Worm (Caenorhabditis elegans) whole organism, mixed stage, embryonic: ENCODE data around the gene chtb-2.

Experiments
- M03D4.4 ChIP-seq: sonication (generic microtip); optimal IDR thresholded peaks from 2 replicates; lab custom pipeline; 2017; ENCODE audit warnings: mild to moderate bottlenecking, missing genetic modification characterization, missing compliant biosample characterization
- bed-3 ChIP-seq: fragments of 200-800 bp; sonication (Bioruptor generic); optimal IDR thresholded peaks from 3 replicates; lab custom pipeline; 2018; ENCODE audit warnings: mild to moderate bottlenecking, missing genetic modification characterization, moderate library complexity, missing compliant biosample characterization
- ceh-39 ChIP-seq: fragments of 150-350 bp; optimal IDR thresholded peaks from 2 replicates; lab custom pipeline; 2014; ENCODE audit warnings: missing biosample characterization, missing genetic modification characterization
- ceh-43 ChIP-seq: fragments of 200-800 bp; sonication (Bioruptor generic); optimal IDR thresholded peaks from 2 replicates; lab custom pipeline; 2018; ENCODE audit warnings: mild to moderate bottlenecking, missing genetic modification characterization, moderate library complexity, missing compliant biosample characterization
- ceh-83 ChIP-seq: fragments of 200-800 bp; sonication (Bioruptor generic); optimal IDR thresholded peaks from 2 replicates; lab custom pipeline; 2018; ENCODE audit warnings: mild to moderate bottlenecking, missing genetic modification characterization, missing compliant biosample characterization
- ces-1 ChIP-seq: fragments of 150-350 bp; optimal IDR thresholded peaks from 2 replicates; lab custom pipeline; 2014; ENCODE audit warnings: missing biosample characterization, missing genetic modification reagents, missing genetic modification characterization
- drap-1 ChIP-seq: fragments of 200-800 bp; sonication (Bioruptor generic); optimal IDR thresholded peaks from 3 replicates; lab custom pipeline; 2018; ENCODE audit warnings: mild to moderate bottlenecking, missing genetic modification characterization, missing compliant biosample characterization
- elt-1 ChIP-seq: sonication (generic microtip); optimal IDR thresholded peaks from 2 replicates; lab custom pipeline; 2017; ENCODE audit warnings: missing genetic modification characterization, mild to moderate bottlenecking, missing compliant biosample characterization, antibody characterized with exemption, moderate library complexity, borderline replicate concordance; ENCODE audit not compliant: insufficient read depth
- elt-3 ChIP-seq: fragments of 150-350 bp; optimal IDR thresholded peaks from 2 replicates; lab custom pipeline; 2014; ENCODE audit warnings: missing biosample characterization, missing genetic modification characterization
- flh-1 ChIP-seq: fragments of 200-800 bp; sonication (Bioruptor generic); optimal IDR thresholded peaks from 2 replicates; lab custom pipeline; 2018; ENCODE audit warnings: mild to moderate bottlenecking, missing genetic modification characterization, moderate library complexity, missing compliant biosample characterization
- ham-2 ChIP-seq: fragments of 200-800 bp; sonication (Bioruptor generic); optimal IDR thresholded peaks from 2 replicates; lab custom pipeline; 2018; ENCODE audit warnings: mild to moderate bottlenecking, missing genetic modification characterization, missing compliant biosample characterization
- hlh-1 ChIP-seq: fragments of 150-350 bp; optimal IDR thresholded peaks from 2 replicates; lab custom pipeline; 2014; ENCODE audit warnings: missing biosample characterization, missing genetic modification reagents, missing genetic modification characterization
- lin-13 ChIP-seq: fragments of 150-350 bp; optimal IDR thresholded peaks from 2 replicates; lab custom pipeline; 2014; ENCODE audit warnings: missing biosample characterization, missing genetic modification characterization
- lin-32 ChIP-seq: fragments of 200-800 bp; sonication (Bioruptor generic); optimal IDR thresholded peaks from 2 replicates; lab custom pipeline; 2018; ENCODE audit warnings: mild to moderate bottlenecking, missing genetic modification characterization, missing compliant biosample characterization
- lsy-2 ChIP-seq: fragments of 150-350 bp; optimal IDR thresholded peaks from 2 replicates; lab custom pipeline; 2014; ENCODE audit warnings: missing biosample characterization, missing genetic modification characterization
- mab-5 ChIP-seq: fragments of 150-350 bp; optimal IDR thresholded peaks from 2 replicates; lab custom pipeline; 2014; ENCODE audit warnings: missing biosample characterization, missing genetic modification characterization
- mep-1 ChIP-seq: fragments of 150-350 bp; optimal IDR thresholded peaks from 2 replicates; lab custom pipeline; 2017; ENCODE audit warnings: missing biosample characterization, missing genetic modification reagents, missing genetic modification characterization, inconsistent platforms
- mls-2 ChIP-seq: sonication (generic microtip); optimal IDR thresholded peaks from 2 replicates; lab custom pipeline; 2016; ENCODE audit warnings: mild to moderate bottlenecking, missing genetic modification characterization, moderate library complexity, missing compliant biosample characterization
- nhr-12 ChIP-seq: fragments of 150-350 bp; optimal IDR thresholded peaks from 2 replicates; lab custom pipeline; 2014; ENCODE audit warnings: missing biosample characterization, missing genetic modification characterization
- nhr-2 ChIP-seq: fragments of 150-350 bp; optimal IDR thresholded peaks from 2 replicates; lab custom pipeline; 2014; ENCODE audit warnings: missing biosample characterization, missing genetic modification characterization
- nhr-237 ChIP-seq: fragments of 150-350 bp; optimal IDR thresholded peaks from 2 replicates; lab custom pipeline; 2014; ENCODE audit warnings: missing biosample characterization, missing genetic modification characterization
- nhr-28 ChIP-seq: fragments of 150-350 bp; optimal IDR thresholded peaks from 2 replicates; lab custom pipeline; 2014; ENCODE audit warnings: missing biosample characterization, missing genetic modification characterization
- nhr-76 ChIP-seq: sonication (generic microtip); optimal IDR thresholded peaks from 2 replicates; lab custom pipeline; 2017; ENCODE audit warnings: missing biosample characterization, missing genetic modification characterization
- pha-4 ChIP-seq: fragments of 150-350 bp; optimal IDR thresholded peaks from 2 replicates; lab custom pipeline; 2018; ENCODE audit warnings: missing biosample characterization, missing genetic modification reagents, missing genetic modification characterization
- sem-2 ChIP-seq: fragments of 200-800 bp; sonication (Bioruptor generic); optimal IDR thresholded peaks from 2 replicates; lab custom pipeline; 2018; ENCODE audit warnings: mild to moderate bottlenecking, missing genetic modification characterization, missing compliant biosample characterization
- sptf-1 ChIP-seq: sonication (generic microtip); optimal IDR thresholded peaks from 2 replicates; lab custom pipeline; 2017; ENCODE audit warnings: mild to moderate bottlenecking, missing genetic modification characterization, moderate library complexity, missing compliant biosample characterization
- tbx-8 ChIP-seq: fragments of 200-800 bp; sonication (Bioruptor generic); optimal IDR thresholded peaks from 2 replicates; lab custom pipeline; 2018; ENCODE audit warnings: mild to moderate bottlenecking, missing genetic modification characterization, moderate library complexity, missing compliant biosample characterization
- unc-120 ChIP-seq: sonication (generic microtip); optimal IDR thresholded peaks from 2 replicates; lab custom pipeline; 2017; ENCODE audit warnings: missing genetic modification characterization, missing compliant biosample characterization; ENCODE audit not compliant: poor library complexity, severe bottlenecking
- unc-39 ChIP-seq: fragments of 150-350 bp; optimal IDR thresholded peaks from 2 replicates; lab custom pipeline; 2014; ENCODE audit warnings: missing biosample characterization, missing genetic modification characterization
- unc-62 ChIP-seq: fragments of 150-350 bp; optimal IDR thresholded peaks from 2 replicates; lab custom pipeline; 2014; ENCODE audit warnings: missing biosample characterization, missing genetic modification reagents, missing genetic modification characterization
- zip-8 ChIP-seq: fragments of 150-350 bp; optimal IDR thresholded peaks from 2 replicates; lab custom pipeline; 2014; ENCODE audit warnings: missing biosample characterization, missing genetic modification characterization

chtb-2 gene

DNA sequence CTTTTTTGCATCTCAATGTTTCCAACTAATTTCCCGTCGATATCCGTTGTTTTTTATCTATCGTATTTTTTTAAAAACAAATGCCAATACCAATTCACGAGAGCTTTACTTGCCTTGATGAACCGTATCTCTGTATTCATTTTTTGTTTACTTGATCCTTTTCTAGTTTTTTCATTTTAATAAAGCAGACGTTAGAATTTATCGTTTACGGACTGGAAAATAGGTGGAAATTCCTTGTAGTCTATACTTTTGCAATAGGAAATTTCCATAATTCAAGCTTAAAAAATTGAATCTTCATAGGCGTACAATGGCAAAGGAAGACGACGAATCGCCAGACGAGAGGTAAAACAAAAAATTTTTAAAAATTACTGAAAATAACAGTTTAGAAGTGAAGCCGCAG, 23.2 kb upstream of the chtb-2 start, which contains the start of gene algn-1:
Gene algn-1, plus strand, starts transcription at position 301 of the 400 bp plus-strand sequence.
- TF ChIP-seq elt-1 (tag; lab: Kevin White, UChicago), result no peak
- TF ChIP-seq flh-1, result no peak
- no peak for TF ChIP-seq ham-2 (GFP tag; lab: Kevin White, UChicago)
- TF ChIP-seq nhr-12 (tag; lab: Kevin White, UChicago), result no peak
- no peak for TF ChIP-seq sem-2 (GFP tag; lab: Kevin White, UChicago)
- TF ChIP-seq unc-39 (tag; lab: Kevin White, UChicago), result no peak

DNA sequence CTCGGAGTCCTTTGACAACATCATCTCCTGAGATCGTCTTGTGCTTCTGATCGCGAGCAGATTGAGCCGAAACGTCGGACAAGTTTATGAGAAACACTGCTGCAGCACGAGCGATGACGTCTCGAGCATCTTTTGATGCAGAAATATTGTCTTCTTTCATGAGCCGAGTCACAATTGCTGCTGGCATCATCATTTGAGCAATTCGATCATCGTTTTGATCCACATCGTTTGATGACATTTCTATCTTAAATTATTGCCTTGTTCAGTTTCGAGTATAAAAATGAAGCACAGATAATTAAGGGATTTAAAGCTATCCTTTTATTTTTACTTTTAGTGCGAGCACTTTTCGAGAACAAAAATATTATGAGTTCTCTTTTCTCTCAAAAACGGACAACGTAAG, 20.4 kb upstream of the chtb-2 start, which contains the start of gene T26A5.8:
Gene T26A5.8, minus strand, starts transcription at position 247 of the 400 bp plus-strand sequence.
- TF ChIP-seq nhr-76 (tag; lab: Kevin White, UChicago), result no peak
- TF ChIP-seq, all 35 proteins: peak for 0

DNA sequence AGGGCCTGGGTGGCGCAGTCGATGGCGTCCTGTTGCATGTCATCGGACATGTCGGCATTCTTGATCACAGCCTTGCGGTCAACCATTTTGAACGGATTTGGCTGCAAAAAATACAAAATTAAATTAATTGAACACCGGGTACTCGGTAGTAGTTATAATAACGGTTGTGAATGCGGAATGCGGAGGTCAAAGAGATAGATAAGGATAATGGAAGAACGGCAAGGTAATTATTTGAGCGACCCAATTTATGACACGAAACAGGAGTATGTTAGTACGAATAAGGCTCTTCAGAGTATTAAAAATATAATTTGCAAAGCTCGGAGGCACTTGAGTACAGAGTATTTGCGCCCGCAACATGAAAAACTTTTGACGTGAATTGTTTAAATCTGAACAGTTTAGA, 19.3 kb upstream of the chtb-2 start, which contains the start of gene dlc-1:
Gene dlc-1, minus strand, starts transcription at position 101 of the 400 bp plus-strand sequence.
- TF ChIP-seq nhr-76 (tag; lab: Kevin White, UChicago) (no peak), mls-2 (tag; lab: Kevin White, UChicago) (no peak)
- TF ChIP-seq, all 35 proteins: peak for 0

DNA sequence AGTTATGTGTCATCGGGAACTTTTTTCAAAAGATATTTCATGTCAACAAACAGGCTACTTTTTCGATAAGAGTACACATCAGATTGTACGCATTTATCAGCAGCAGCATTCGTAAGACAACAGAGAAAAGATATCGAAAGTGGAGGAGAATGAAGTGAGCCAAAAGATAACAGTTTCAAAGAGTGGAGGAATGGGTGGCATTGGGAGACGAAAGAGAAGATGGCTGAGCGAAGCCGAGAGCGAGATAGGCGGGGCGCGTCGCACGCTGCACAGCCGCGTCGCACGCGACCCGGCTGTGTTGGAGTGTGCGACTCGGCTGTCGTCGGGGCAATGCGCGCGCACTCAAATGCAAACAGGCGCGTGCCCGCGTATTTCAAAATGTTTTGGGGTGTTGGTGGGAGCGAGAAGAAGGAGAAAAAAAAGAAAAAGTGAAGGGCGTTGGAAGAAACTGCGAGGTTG, 18.9 kb upstream of the chtb-2 start:
- TF ChIP-seq pha-4 (tag; lab: Kevin White, UChicago) (peak; percentile 39), elt-3 (tag; lab: Kevin White, UChicago) (no peak), ceh-83 (GFP tag; lab: Kevin White, UChicago) (no peak), nhr-76 (tag; lab: Kevin White, UChicago) (no peak), sem-2 (GFP tag; lab: Kevin White, UChicago) (no peak), lin-32 (GFP tag; lab: Kevin White, UChicago) (no peak), lin-13 (no peak), ceh-39 (no peak), M03D4.4 (peak; percentile 64), ceh-43 (no peak), nhr-237 (peak; percentile 48), bed-3 (GFP tag; lab: Kevin White, UChicago) (no peak), drap-1 (peak; percentile 22), ces-1 (GFP tag; lab: Kevin White, UChicago) (no peak), hlh-1 (tag; lab: Kevin White, UChicago) (peak; percentile 46), ham-2 (GFP tag; lab: Kevin White, UChicago) (peak; percentile 27), sptf-1 (tag; lab: Kevin White, UChicago) (peak; percentile 66), unc-120 (peak; percentile 72), elt-1 (tag; lab: Kevin White, UChicago) (no peak)

DNA sequence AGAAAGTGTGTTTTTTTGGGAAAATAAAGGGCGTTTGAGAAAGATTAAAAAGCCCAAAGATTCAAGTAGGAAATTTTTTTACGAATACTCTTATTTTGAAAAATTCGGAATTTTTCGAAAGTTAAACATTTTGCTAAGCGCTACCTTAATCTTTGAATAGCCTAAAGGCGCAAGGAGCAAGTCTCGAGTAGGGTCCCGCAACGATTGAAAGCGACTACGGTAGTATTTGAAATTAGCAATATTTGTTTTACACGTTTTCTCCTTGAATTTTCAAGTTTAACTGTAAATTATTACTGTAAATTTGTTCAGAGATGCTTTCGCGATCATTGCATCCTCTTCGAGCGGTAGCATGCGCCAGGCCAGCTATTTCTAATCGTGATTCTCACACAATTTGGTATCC, 18.1 kb upstream of the chtb-2 start, which contains the start of gene nduf-2.2:
Gene nduf-2.2, plus strand, starts transcription at position 310 of the 400 bp plus-strand sequence.
- TF ChIP-seq lsy-2 (tag; lab: Kevin White, UChicago), result no peak

DNA sequence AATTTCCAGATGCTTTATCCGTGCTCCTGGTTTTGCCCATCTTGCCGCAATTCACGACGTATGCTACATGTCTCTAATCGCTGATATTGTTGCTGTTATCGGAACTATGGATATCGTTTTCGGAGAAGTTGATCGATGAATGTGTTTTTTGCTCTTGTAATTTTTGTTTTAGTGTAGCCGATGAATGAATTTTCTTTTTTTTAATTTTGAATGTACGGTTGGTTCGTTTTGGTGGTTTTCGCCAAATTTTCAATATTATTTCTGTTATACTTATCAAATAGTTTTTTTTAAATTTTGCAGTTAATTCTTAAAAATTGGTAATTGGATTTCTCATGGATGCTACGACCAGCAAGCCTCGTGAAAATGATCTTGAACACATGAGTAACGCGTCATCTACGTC, 16.0 kb upstream of the chtb-2 start, which contains the start of gene T26A5.2:
Gene T26A5.2, plus strand, starts transcription at position 301 of the 400 bp plus-strand sequence.
- TF ChIP-seq lin-13 (no peak), mep-1 (no peak), drap-1 (no peak)

DNA sequence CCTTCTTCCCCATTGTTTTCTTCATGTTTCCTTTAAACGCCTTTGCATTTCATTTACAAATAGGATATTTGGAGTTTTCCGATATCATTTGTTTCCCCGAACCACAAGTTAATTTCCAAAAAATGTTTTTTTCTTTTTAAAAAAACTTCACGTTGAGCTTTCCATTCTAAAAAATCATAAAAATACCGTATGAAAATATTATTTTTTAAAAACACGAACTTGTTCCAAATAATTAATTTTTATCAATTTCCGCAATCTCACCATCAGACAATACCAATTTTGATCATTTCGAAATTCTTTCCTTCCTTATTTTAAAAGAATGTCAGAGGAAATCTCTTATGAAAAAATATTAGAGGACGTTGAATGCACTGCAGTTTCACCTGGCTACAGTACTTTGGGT, 11.6 kb upstream of the chtb-2 start, which contains the start of gene wht-6:
Gene wht-6, plus strand, starts transcription at position 301 of the 400 bp plus-strand sequence.
- no peak for TF ChIP-seq nhr-237
- no peak for TF ChIP-seq nhr-12 (tag; lab: Kevin White, UChicago)
- TF ChIP-seq unc-62, result no peak
- no peak for TF ChIP-seq zip-8 (tag; lab: Kevin White, UChicago)
- no peak for TF ChIP-seq tbx-8 (GFP tag; lab: Kevin White, UChicago)
- no peak for TF ChIP-seq bed-3 (GFP tag; lab: Kevin White, UChicago)
- no peak for TF ChIP-seq unc-39 (tag; lab: Kevin White, UChicago)
- no peak for TF ChIP-seq mab-5 (tag; lab: Kevin White, UChicago)
- TF ChIP-seq ces-1 (GFP tag; lab: Kevin White, UChicago), result no peak
- TF ChIP-seq pha-4 (tag; lab: Kevin White, UChicago), result no peak
- no peak for TF ChIP-seq nhr-28 (tag; lab: Kevin White, UChicago)
- no peak for TF ChIP-seq mls-2 (tag; lab: Kevin White, UChicago)
- no peak for TF ChIP-seq flh-1
- no peak for TF ChIP-seq nhr-2 (tag; lab: Kevin White, UChicago)
- no peak for TF ChIP-seq nhr-76 (tag; lab: Kevin White, UChicago)
